Fruit fly (Drosophila melanogaster) whole organism, embryonic: Measurements from ENCODE around the gene CG43886.

ENCODE experiments used
- Antp ChIP-seq: fragments of 200-800 bp; sonication (Bioruptor generic); optimal IDR thresholded peaks from 3 replicates; lab custom pipeline; 2016; ENCODE audit warnings: missing biosample characterization, missing genetic modification characterization
- Atf3 ChIP-seq: fragments of 200-800 bp; sonication (Bioruptor generic); optimal IDR thresholded peaks from 3 replicates; lab custom pipeline; 2016; ENCODE audit warnings: missing biosample characterization, missing genetic modification characterization
- CG10209 ChIP-seq: fragments of 200-800 bp; sonication (Bioruptor generic); optimal IDR thresholded peaks from 3 replicates; lab custom pipeline; 2017; ENCODE audit warnings: missing biosample characterization, mild to moderate bottlenecking, missing genetic modification characterization, missing genetic modification reagents
- CG10274 ChIP-seq: fragments of 200-800 bp; sonication (Bioruptor generic); optimal IDR thresholded peaks from 3 replicates; lab custom pipeline; 2017; ENCODE audit warnings: missing biosample characterization, mild to moderate bottlenecking, missing genetic modification characterization
- CG10462 ChIP-seq: fragments of 200-800 bp; sonication (Bioruptor generic); optimal IDR thresholded peaks from 2 replicates; lab custom pipeline; 2016; ENCODE audit warnings: missing biosample characterization, missing genetic modification characterization
- CG12071 ChIP-seq: fragments of 200-800 bp; sonication (Bioruptor generic); optimal IDR thresholded peaks from 3 replicates; lab custom pipeline; 2018; ENCODE audit warnings: missing biosample characterization, mild to moderate bottlenecking, missing genetic modification characterization
- CG12155 ChIP-seq: fragments of 200-800 bp; sonication (Bioruptor generic); optimal IDR thresholded peaks from 3 replicates; lab custom pipeline; 2016; ENCODE audit warnings: missing biosample characterization, missing genetic modification characterization
- CG12236 ChIP-seq: fragments of 200-800 bp; sonication (Bioruptor generic); optimal IDR thresholded peaks from 2 replicates; lab custom pipeline; 2016; ENCODE audit warnings: missing biosample characterization, missing genetic modification characterization
- CG13296 ChIP-seq: fragments of 200-800 bp; sonication (Bioruptor generic); optimal IDR thresholded peaks from 3 replicates; lab custom pipeline; 2018; ENCODE audit warnings: missing biosample characterization, mild to moderate bottlenecking, missing genetic modification characterization
- CG13775 ChIP-seq: fragments of 200-800 bp; sonication (Bioruptor generic); optimal IDR thresholded peaks from 3 replicates; lab custom pipeline; 2017; ENCODE audit warnings: missing biosample characterization, mild to moderate bottlenecking, missing genetic modification characterization
- CG15696 ChIP-seq: fragments of 200-800 bp; sonication (Bioruptor generic); optimal IDR thresholded peaks from 2 replicates; lab custom pipeline; 2019; ENCODE audit warnings: missing biosample characterization, mild to moderate bottlenecking, missing genetic modification characterization, moderate library complexity
- CG17912 ChIP-seq: fragments of 200-800 bp; sonication (Bioruptor generic); optimal IDR thresholded peaks from 2 replicates; lab custom pipeline; 2018; ENCODE audit warnings: missing biosample characterization, mild to moderate bottlenecking, missing genetic modification characterization
- CG1792 ChIP-seq: fragments of 200-800 bp; sonication (Bioruptor generic); optimal IDR thresholded peaks from 2 replicates; lab custom pipeline; 2016; ENCODE audit warnings: missing biosample characterization, missing genetic modification characterization
- CG2129 ChIP-seq: fragments of 200-800 bp; sonication (Bioruptor generic); IDR thresholded peaks from 2 replicates; pipeline ENCODE4 v1.3.6; 2022; ENCODE audit warnings: missing biosample characterization, missing genetic modification characterization; ENCODE audit not compliant: partially characterized antibody
- CG34224 ChIP-seq: fragments of 200-800 bp; sonication (Bioruptor generic); IDR thresholded peaks from 3 replicates; pipeline ENCODE4 v1.3.6; 2022; ENCODE audit warnings: missing biosample characterization, missing genetic modification characterization; ENCODE audit not compliant: partially characterized antibody
- CG34422 ChIP-seq: fragments of 200-800 bp; sonication (Bioruptor generic); IDR thresholded peaks from 3 replicates; pipeline ENCODE4 v1.3.6; 2022; ENCODE audit warnings: missing biosample characterization, missing genetic modification characterization
- CG42726 ChIP-seq: fragments of 200-800 bp; sonication (Bioruptor generic); IDR thresholded peaks from 2 replicates; pipeline ENCODE4 v1.3.6; 2022; ENCODE audit warnings: missing biosample characterization, missing genetic modification characterization; ENCODE audit not compliant: partially characterized antibody
- CG6689 ChIP-seq: fragments of 200-800 bp; sonication (Bioruptor generic); IDR thresholded peaks from 2 replicates; pipeline ENCODE4 v1.3.6; 2022; ENCODE audit warnings: missing biosample characterization, missing genetic modification characterization
- CG8359 ChIP-seq: fragments of 200-800 bp; sonication (Bioruptor generic); optimal IDR thresholded peaks from 2 replicates; lab custom pipeline; 2017; ENCODE audit warnings: missing biosample characterization, mild to moderate bottlenecking, missing genetic modification characterization, borderline replicate concordance
- CG8924 ChIP-seq: fragments of 200-800 bp; optimal IDR thresholded peaks from 3 replicates; lab custom pipeline; 2019; ENCODE audit warnings: missing biosample characterization, mild to moderate bottlenecking, missing genetic modification characterization, moderate library complexity
- CG9817 ChIP-seq: fragments of 200-800 bp; sonication (Bioruptor generic); optimal IDR thresholded peaks from 2 replicates; lab custom pipeline; 2018; ENCODE audit warnings: missing biosample characterization, mild to moderate bottlenecking, missing genetic modification characterization, moderate library complexity
- CG9932 ChIP-seq: fragments of 200-800 bp; sonication (Bioruptor generic); IDR thresholded peaks from 2 replicates; pipeline ENCODE4 v1.3.6; 2022; ENCODE audit warnings: missing biosample characterization, missing genetic modification characterization
- CTCF ChIP-seq: fragments of 200-800 bp; sonication (Bioruptor generic); optimal IDR thresholded peaks from 2 replicates; lab custom pipeline; 2017; ENCODE audit warnings: missing biosample characterization, mild to moderate bottlenecking, missing genetic modification characterization, moderate library complexity
- D19A ChIP-seq: fragments of 200-800 bp; optimal IDR thresholded peaks from 3 replicates; lab custom pipeline; 2019; ENCODE audit warnings: missing biosample characterization, mild to moderate bottlenecking, missing genetic modification characterization, moderate library complexity
- Dad ChIP-seq: fragments of 200-800 bp; sonication (Bioruptor generic); optimal IDR thresholded peaks from 3 replicates; lab custom pipeline; 2016; ENCODE audit warnings: missing biosample characterization, missing genetic modification characterization
- Dfd ChIP-seq, 2 experiments: fragments of >200 bp; optimal IDR thresholded peaks; 2 replicates each; lab custom pipeline; 2017; ENCODE audit warnings: missing biosample characterization in 2 of 2, missing genetic modification characterization in 2 of 2
- Fer2 ChIP-seq: fragments of 200-800 bp; sonication (Bioruptor generic); optimal IDR thresholded peaks from 2 replicates; lab custom pipeline; 2018; ENCODE audit warnings: missing biosample characterization, mild to moderate bottlenecking, missing genetic modification characterization, moderate library complexity
- NC2β ChIP-seq: fragments of 200-800 bp; sonication (Bioruptor generic); optimal IDR thresholded peaks from 2 replicates; lab custom pipeline; 2016; ENCODE audit warnings: missing biosample characterization, missing genetic modification characterization
- Opbp ChIP-seq: fragments of 200-800 bp; sonication (Bioruptor generic); IDR thresholded peaks from 3 replicates; pipeline ENCODE4 v1.3.6; 2022; ENCODE audit warnings: missing biosample characterization, missing genetic modification characterization; ENCODE audit not compliant: partially characterized antibody
- Six4 ChIP-seq: fragments of 200-800 bp; sonication (Bioruptor generic); optimal IDR thresholded peaks from 2 replicates; lab custom pipeline; 2016; ENCODE audit warnings: missing biosample characterization, missing genetic modification characterization
- Spps ChIP-seq: fragments of 200-800 bp; sonication (Bioruptor generic); optimal IDR thresholded peaks from 2 replicates; lab custom pipeline; 2018; ENCODE audit warnings: missing biosample characterization, mild to moderate bottlenecking, missing genetic modification characterization
- Tbp ChIP-seq: fragments of >200 bp; optimal IDR thresholded peaks from 2 replicates; lab custom pipeline; 2018; ENCODE audit warnings: missing biosample characterization, missing genetic modification characterization
- abd-A ChIP-seq: fragments of 200-800 bp; sonication (Bioruptor generic); optimal IDR thresholded peaks from 3 replicates; lab custom pipeline; 2019; ENCODE audit warnings: missing biosample characterization, mild to moderate bottlenecking, missing genetic modification characterization, moderate library complexity
- ase ChIP-seq: fragments of 200-800 bp; sonication (Bioruptor generic); IDR thresholded peaks from 3 replicates; pipeline ENCODE4 v1.3.6; 2022; ENCODE audit warnings: missing biosample characterization, missing genetic modification characterization
- bab2 ChIP-seq: fragments of 200-800 bp; sonication (Bioruptor generic); optimal IDR thresholded peaks from 2 replicates; lab custom pipeline; 2016; ENCODE audit warnings: missing biosample characterization, missing genetic modification characterization
- br ChIP-seq: fragments of >200 bp; optimal IDR thresholded peaks from 2 replicates; lab custom pipeline; 2017
- exex ChIP-seq: fragments of 200-800 bp; sonication (Bioruptor generic); optimal IDR thresholded peaks from 4 replicates; lab custom pipeline; 2018; ENCODE audit warnings: missing biosample characterization, mild to moderate bottlenecking, missing genetic modification characterization, moderate library complexity
- fd64A ChIP-seq: fragments of 200-800 bp; sonication (Bioruptor generic); optimal IDR thresholded peaks from 3 replicates; lab custom pipeline; 2018; ENCODE audit warnings: missing biosample characterization, mild to moderate bottlenecking, missing genetic modification characterization
- grau ChIP-seq: fragments of 200-800 bp; optimal IDR thresholded peaks from 3 replicates; lab custom pipeline; 2019; ENCODE audit warnings: missing biosample characterization, mild to moderate bottlenecking, missing genetic modification characterization, moderate library complexity
- lola ChIP-seq, 3 experiments: fragments of >200 bp in 2 of 3; fragments of 200-800 bp in 1 of 3; sonication (Bioruptor generic) in 1 of 3; optimal IDR thresholded peaks; 2 replicates each; lab custom pipeline; 2017 to 2019; ENCODE audit warnings: missing biosample characterization in 3 of 3, missing genetic modification characterization in 3 of 3, mild to moderate bottlenecking in 1 of 3, moderate library complexity in 1 of 3
- lov ChIP-seq, 2 experiments: fragments of 200-800 bp in 1 of 2; fragments of >200 bp in 1 of 2; sonication (Bioruptor generic) in 1 of 2; IDR thresholded peaks in 1 of 2; optimal IDR thresholded peaks in 1 of 2; 2 replicates in 1 of 2; 3 replicates in 1 of 2; pipeline versions ENCODE4 v1.3.6 to Lab custom; 2017 to 2022; ENCODE audit warnings: missing biosample characterization in 1 of 2, missing genetic modification characterization in 1 of 2
- nau ChIP-seq: fragments of 200-800 bp; sonication (Bioruptor generic); optimal IDR thresholded peaks from 3 replicates; lab custom pipeline; 2017; ENCODE audit warnings: missing biosample characterization, mild to moderate bottlenecking, missing genetic modification characterization, missing genetic modification reagents
- prd ChIP-seq, 3 experiments: fragments of >200 bp in 2 of 3; fragments of 200-800 bp in 1 of 3; sonication (Bioruptor generic) in 1 of 3; optimal IDR thresholded peaks in 2 of 3; IDR thresholded peaks in 1 of 3; 2 replicates in 2 of 3; 3 replicates in 1 of 3; pipeline versions ENCODE4 v1.3.6 to Lab custom; 2017 to 2022; ENCODE audit warnings: missing biosample characterization in 1 of 3, missing genetic modification characterization in 1 of 3
- salm ChIP-seq: fragments of 200-800 bp; sonication (Bioruptor generic); optimal IDR thresholded peaks from 2 replicates; lab custom pipeline; 2018; ENCODE audit warnings: missing biosample characterization, mild to moderate bottlenecking, missing genetic modification characterization
- so ChIP-seq: fragments of 200-800 bp; sonication (Bioruptor generic); IDR thresholded peaks from 3 replicates; pipeline ENCODE4 v1.3.6; 2022; ENCODE audit warnings: missing biosample characterization, missing genetic modification characterization
- sug ChIP-seq: fragments of 200-800 bp; optimal IDR thresholded peaks from 2 replicates; lab custom pipeline; 2019; ENCODE audit warnings: missing biosample characterization, mild to moderate bottlenecking, missing genetic modification characterization, moderate library complexity
- wek ChIP-seq: fragments of 200-800 bp; sonication (Bioruptor generic); optimal IDR thresholded peaks from 3 replicates; lab custom pipeline; 2018; ENCODE audit warnings: missing biosample characterization, mild to moderate bottlenecking, missing genetic modification characterization, moderate library complexity
- zf30C ChIP-seq: fragments of 200-800 bp; sonication (Bioruptor generic); optimal IDR thresholded peaks from 3 replicates; lab custom pipeline; 2018; ENCODE audit warnings: missing biosample characterization, mild to moderate bottlenecking, missing genetic modification characterization
- zfh2 ChIP-seq: fragments of 200-800 bp; sonication (Bioruptor generic); optimal IDR thresholded peaks from 2 replicates; lab custom pipeline; 2016; ENCODE audit warnings: missing biosample characterization, missing genetic modification characterization

CG43886 gene

dm6 chr3L:8115864-8116528 lies 43.6 kb downstream of the CG43886 start, which contains the start of the genes Arp3 and msk (continued):
- TF ChIP-seq CG34224 (0 out of 3 replicates have a peak, but pooled peaks have one; percentile 14), lov (optimal IDR thresholded peaks at IDR 0.05; lab: Kevin White, UChicago) (no peak), lov (GFP tag; IDR thresholded peaks at IDR 0.05; lab: Robert Waterston, UW) (no peak), CTCF (peak; percentile 32), D19A (tag; lab: Kevin White, UChicago) (no peak), abd-A (tag; lab: Kevin White, UChicago) (no peak), CG6689 (peak; percentile 56), CG15696 (tag; lab: Kevin White, UChicago) (peak; percentile 68), Dad (GFP tag; lab: Kevin White, UChicago) (peak; percentile 89), Atf3 (GFP tag; lab: Kevin White, UChicago) (peak; percentile 74), CG10462 (no peak), lola (GFP tag; optimal IDR thresholded peaks at IDR 0.05; lab: Kevin White, UChicago) (peak in 1 of 3 experiments; percentile 64), nau (GFP tag; lab: Kevin White, UChicago) (no peak), CG8359 (GFP tag; lab: Kevin White, UChicago) (no peak), prd (optimal IDR thresholded peaks at IDR 0.05; lab: Kevin White, UChicago) (no peak), prd (GFP tag; IDR thresholded peaks at IDR 0.05; lab: Robert Waterston, UW) (peak; percentile 81), NC2β (GFP tag; lab: Kevin White, UChicago) (peak; percentile 88), exex (tag; lab: Kevin White, UChicago) (peak; percentile 55), Six4 (GFP tag; lab: Kevin White, UChicago) (peak; percentile 82), CG2129 (GFP tag; lab: Robert Waterston, UW) (no peak), Opbp (GFP tag; lab: Robert Waterston, UW) (no peak), zfh2 (GFP tag; lab: Kevin White, UChicago) (peak; percentile 94), CG13775 (GFP tag; lab: Kevin White, UChicago) (peak; percentile 82), CG42726 (GFP tag; lab: Robert Waterston, UW) (no peak), CG9932 (GFP tag; lab: Robert Waterston, UW) (peak; percentile 89), CG13296 (GFP tag; lab: Kevin White, UChicago) (peak; percentile 72), zf30C (GFP tag; lab: Kevin White, UChicago) (no peak), CG17912 (GFP tag; lab: Kevin White, UChicago) (peak; percentile 79), Spps (tag; lab: Kevin White, UChicago) (no peak), CG10209 (peak; percentile 67), CG12071 (GFP tag; lab: Kevin White, UChicago) (no peak), ase (peak; percentile 48; the same call in 1 of the 3 replicates), CG10274 (GFP tag; lab: Kevin White, UChicago) (peak; percentile 32), CG8924 (tag; lab: Kevin White, UChicago) (no peak), CG12155 (peak; percentile 86), salm (peak; percentile 58), CG9817 (tag; lab: Kevin White, UChicago) (peak; percentile 86), wek (GFP tag; lab: Kevin White, UChicago) (no peak), Tbp (no peak), CG1792 (GFP tag; lab: Kevin White, UChicago) (peak; percentile 89), CG34422 (GFP tag; lab: Robert Waterston, UW) (peak; percentile 82; the same call in 2 of the 3 replicates), Fer2 (peak; percentile 76), grau (tag; lab: Kevin White, UChicago) (peak; percentile 75), sug (tag; lab: Kevin White, UChicago) (peak; percentile 88), CG12236 (peak; percentile 58), so (no peak; the same call in 2 of the 3 replicates), Dfd (GFP tag; optimal IDR thresholded peaks at IDR 0.05; lab: Kevin White, UChicago) (no peak), fd64A (GFP tag; lab: Kevin White, UChicago) (no peak), bab2 (GFP tag; lab: Kevin White, UChicago) (peak; percentile 91), br (lab: Kevin White, UChicago) (no peak), Antp (GFP tag; lab: Kevin White, UChicago) (peak; percentile 95)
